Worm (Caenorhabditis elegans) whole organism, late embryonic: Measurements from ENCODE around the gene atf-7.

ENCODE experiments used
- hlh-15 ChIP-seq: sonication (generic microtip); optimal IDR thresholded peaks from 2 replicates; lab custom pipeline; 2016; ENCODE audit warnings: missing genetic modification characterization, missing compliant biosample characterization
- pat-9 ChIP-seq: fragments of 200-800 bp; sonication (Bioruptor generic); optimal IDR thresholded peaks from 2 replicates; lab custom pipeline; 2018; ENCODE audit warnings: mild to moderate bottlenecking, missing genetic modification characterization, moderate library complexity, missing compliant biosample characterization

DNA sequence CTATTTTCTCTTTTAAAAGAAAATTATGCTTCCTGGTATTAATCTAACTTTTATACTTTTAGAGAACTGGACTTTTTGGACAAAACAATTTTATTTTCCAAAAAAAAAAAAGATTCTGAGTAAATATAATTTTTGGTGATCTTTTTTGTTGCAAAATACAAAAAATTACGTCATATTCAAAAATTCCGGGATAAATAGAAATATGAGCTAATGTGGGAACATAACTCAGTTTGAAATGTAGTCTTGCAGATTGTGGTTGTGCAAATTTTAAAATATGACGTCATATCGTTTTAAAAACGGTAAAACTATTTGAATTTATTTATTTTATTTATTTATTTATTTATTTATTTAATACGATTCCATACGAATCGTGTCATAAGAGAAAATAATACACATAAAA is 17.1 kb downstream of the atf-7 start:
- TF ChIP-seq hlh-15 (tag; lab: Kevin White, UChicago) (no peak), pat-9 (tag; lab: Kevin White, UChicago) (no peak)
